Worm (Caenorhabditis elegans) whole organism, mixed stage, embryonic: ENCODE results near the gene nhr-173.

ENCODE experiments used
- bed-3 ChIP-seq: fragments of 200-800 bp; sonication (Bioruptor generic); optimal IDR thresholded peaks from 3 replicates; lab custom pipeline; 2018; ENCODE audit warnings: mild to moderate bottlenecking, missing genetic modification characterization, moderate library complexity, missing compliant biosample characterization
- blmp-1 ChIP-seq: fragments of 150-350 bp; optimal IDR thresholded peaks from 2 replicates; lab custom pipeline; 2014; ENCODE audit warnings: missing biosample characterization, missing genetic modification characterization
- ceh-39 ChIP-seq: fragments of 150-350 bp; optimal IDR thresholded peaks from 2 replicates; lab custom pipeline; 2014; ENCODE audit warnings: missing biosample characterization, missing genetic modification characterization
- ceh-43 ChIP-seq: fragments of 200-800 bp; sonication (Bioruptor generic); optimal IDR thresholded peaks from 2 replicates; lab custom pipeline; 2018; ENCODE audit warnings: mild to moderate bottlenecking, missing genetic modification characterization, moderate library complexity, missing compliant biosample characterization
- ceh-83 ChIP-seq: fragments of 200-800 bp; sonication (Bioruptor generic); optimal IDR thresholded peaks from 2 replicates; lab custom pipeline; 2018; ENCODE audit warnings: mild to moderate bottlenecking, missing genetic modification characterization, missing compliant biosample characterization
- ces-1 ChIP-seq: fragments of 150-350 bp; optimal IDR thresholded peaks from 2 replicates; lab custom pipeline; 2014; ENCODE audit warnings: missing biosample characterization, missing genetic modification reagents, missing genetic modification characterization
- cnd-1 ChIP-seq: fragments of 200-800 bp; sonication (Bioruptor generic); optimal IDR thresholded peaks from 2 replicates; lab custom pipeline; 2018; ENCODE audit warnings: mild to moderate bottlenecking, missing genetic modification characterization, missing compliant biosample characterization
- elt-1 ChIP-seq: sonication (generic microtip); optimal IDR thresholded peaks from 2 replicates; lab custom pipeline; 2017; ENCODE audit warnings: missing genetic modification characterization, mild to moderate bottlenecking, missing compliant biosample characterization, antibody characterized with exemption, moderate library complexity, borderline replicate concordance; ENCODE audit not compliant: insufficient read depth
- elt-3 ChIP-seq: fragments of 150-350 bp; optimal IDR thresholded peaks from 2 replicates; lab custom pipeline; 2014; ENCODE audit warnings: missing biosample characterization, missing genetic modification characterization
- flh-1 ChIP-seq: fragments of 200-800 bp; sonication (Bioruptor generic); optimal IDR thresholded peaks from 2 replicates; lab custom pipeline; 2018; ENCODE audit warnings: mild to moderate bottlenecking, missing genetic modification characterization, moderate library complexity, missing compliant biosample characterization
- ham-2 ChIP-seq: fragments of 200-800 bp; sonication (Bioruptor generic); optimal IDR thresholded peaks from 2 replicates; lab custom pipeline; 2018; ENCODE audit warnings: mild to moderate bottlenecking, missing genetic modification characterization, missing compliant biosample characterization
- lin-13 ChIP-seq: fragments of 150-350 bp; optimal IDR thresholded peaks from 2 replicates; lab custom pipeline; 2014; ENCODE audit warnings: missing biosample characterization, missing genetic modification characterization
- lin-32 ChIP-seq: fragments of 200-800 bp; sonication (Bioruptor generic); optimal IDR thresholded peaks from 2 replicates; lab custom pipeline; 2018; ENCODE audit warnings: mild to moderate bottlenecking, missing genetic modification characterization, missing compliant biosample characterization
- lsy-2 ChIP-seq: fragments of 150-350 bp; optimal IDR thresholded peaks from 2 replicates; lab custom pipeline; 2014; ENCODE audit warnings: missing biosample characterization, missing genetic modification characterization
- mab-5 ChIP-seq: fragments of 150-350 bp; optimal IDR thresholded peaks from 2 replicates; lab custom pipeline; 2014; ENCODE audit warnings: missing biosample characterization, missing genetic modification characterization
- mep-1 ChIP-seq: fragments of 150-350 bp; optimal IDR thresholded peaks from 2 replicates; lab custom pipeline; 2017; ENCODE audit warnings: missing biosample characterization, missing genetic modification reagents, missing genetic modification characterization, inconsistent platforms
- mls-2 ChIP-seq: sonication (generic microtip); optimal IDR thresholded peaks from 2 replicates; lab custom pipeline; 2016; ENCODE audit warnings: mild to moderate bottlenecking, missing genetic modification characterization, moderate library complexity, missing compliant biosample characterization
- nhr-12 ChIP-seq: fragments of 150-350 bp; optimal IDR thresholded peaks from 2 replicates; lab custom pipeline; 2014; ENCODE audit warnings: missing biosample characterization, missing genetic modification characterization
- nhr-237 ChIP-seq: fragments of 150-350 bp; optimal IDR thresholded peaks from 2 replicates; lab custom pipeline; 2014; ENCODE audit warnings: missing biosample characterization, missing genetic modification characterization
- nhr-28 ChIP-seq: fragments of 150-350 bp; optimal IDR thresholded peaks from 2 replicates; lab custom pipeline; 2014; ENCODE audit warnings: missing biosample characterization, missing genetic modification characterization
- nhr-76 ChIP-seq: sonication (generic microtip); optimal IDR thresholded peaks from 2 replicates; lab custom pipeline; 2017; ENCODE audit warnings: missing biosample characterization, missing genetic modification characterization
- pha-4 ChIP-seq: fragments of 150-350 bp; optimal IDR thresholded peaks from 2 replicates; lab custom pipeline; 2018; ENCODE audit warnings: missing biosample characterization, missing genetic modification reagents, missing genetic modification characterization
- sptf-1 ChIP-seq: sonication (generic microtip); optimal IDR thresholded peaks from 2 replicates; lab custom pipeline; 2017; ENCODE audit warnings: mild to moderate bottlenecking, missing genetic modification characterization, moderate library complexity, missing compliant biosample characterization
- tbx-8 ChIP-seq: fragments of 200-800 bp; sonication (Bioruptor generic); optimal IDR thresholded peaks from 2 replicates; lab custom pipeline; 2018; ENCODE audit warnings: mild to moderate bottlenecking, missing genetic modification characterization, moderate library complexity, missing compliant biosample characterization
- unc-120 ChIP-seq: sonication (generic microtip); optimal IDR thresholded peaks from 2 replicates; lab custom pipeline; 2017; ENCODE audit warnings: missing genetic modification characterization, missing compliant biosample characterization; ENCODE audit not compliant: poor library complexity, severe bottlenecking
- unc-39 ChIP-seq: fragments of 150-350 bp; optimal IDR thresholded peaks from 2 replicates; lab custom pipeline; 2014; ENCODE audit warnings: missing biosample characterization, missing genetic modification characterization
- unc-62 ChIP-seq: fragments of 150-350 bp; optimal IDR thresholded peaks from 2 replicates; lab custom pipeline; 2014; ENCODE audit warnings: missing biosample characterization, missing genetic modification reagents, missing genetic modification characterization
- zip-8 ChIP-seq: fragments of 150-350 bp; optimal IDR thresholded peaks from 2 replicates; lab custom pipeline; 2014; ENCODE audit warnings: missing biosample characterization, missing genetic modification characterization
- ztf-11 ChIP-seq: fragments of 150-350 bp; optimal IDR thresholded peaks from 2 replicates; lab custom pipeline; 2014; ENCODE audit warnings: missing biosample characterization, missing genetic modification characterization

The nhr-173 gene

ce11 chrX:6642798-6643197, 12.5 kb upstream of the nhr-173 start:
- no peak for TF ChIP-seq unc-62 (GFP tag; lab: Kevin White, UChicago)
- TF ChIP-seq mab-5 (tag; lab: Kevin White, UChicago): no peak
- no peak for TF ChIP-seq nhr-12 (tag; lab: Kevin White, UChicago)
- TF ChIP-seq nhr-237 (tag; lab: Kevin White, UChicago): no peak
- TF ChIP-seq nhr-28: no peak
- no peak for TF ChIP-seq cnd-1 (tag; lab: Kevin White, UChicago)
- TF ChIP-seq zip-8 (tag; lab: Kevin White, UChicago): no peak
- TF ChIP-seq tbx-8 (GFP tag; lab: Kevin White, UChicago): no peak
- TF ChIP-seq, all 35 proteins: peak for 0

- TF ChIP-seq ceh-39 (tag; lab: Kevin White, UChicago): no peak
- no peak for TF ChIP-seq blmp-1 (tag; lab: Kevin White, UChicago)
- TF ChIP-seq ceh-43 (GFP tag; lab: Kevin White, UChicago): no peak
- TF ChIP-seq mab-5 (tag; lab: Kevin White, UChicago): no peak
- no peak for TF ChIP-seq elt-3 (tag; lab: Kevin White, UChicago)
- no peak for TF ChIP-seq nhr-12 (tag; lab: Kevin White, UChicago)
- TF ChIP-seq pha-4 (tag; lab: Kevin White, UChicago): no peak
- no peak for TF ChIP-seq tbx-8 (GFP tag; lab: Kevin White, UChicago)
- no peak for TF ChIP-seq ham-2 (GFP tag; lab: Kevin White, UChicago)
- no peak for TF ChIP-seq lin-32 (GFP tag; lab: Kevin White, UChicago)
- no peak for TF ChIP-seq unc-39 (tag; lab: Kevin White, UChicago)
- no peak for TF ChIP-seq flh-1 (GFP tag; lab: Kevin White, UChicago)
- no peak for TF ChIP-seq unc-120 (tag; lab: Kevin White, UChicago)
- no peak for TF ChIP-seq ztf-11 (tag; lab: Kevin White, UChicago)
- no peak for TF ChIP-seq nhr-237 (tag; lab: Kevin White, UChicago)
- no peak for TF ChIP-seq lin-13 (tag; lab: Kevin White, UChicago)
- TF ChIP-seq lsy-2 (tag; lab: Kevin White, UChicago): no peak
- no peak for TF ChIP-seq bed-3 (GFP tag; lab: Kevin White, UChicago)
Measured at ce11 chrX:6644971-6645704, 10.2 kb upstream of the nhr-173 start, which contains the start of gene C56E10.3. TSS of gene C56E10.3 (plus strand) at chrX:6645654.

ce11 chrX:6646387-6647061, 8.8 kb upstream of the nhr-173 start:
- TF ChIP-seq lin-32 (GFP tag; lab: Kevin White, UChicago) (no peak), unc-120 (tag; lab: Kevin White, UChicago) (no peak), cnd-1 (tag; lab: Kevin White, UChicago) (no peak), blmp-1 (tag; lab: Kevin White, UChicago) (no peak), bed-3 (GFP tag; lab: Kevin White, UChicago) (no peak), ham-2 (GFP tag; lab: Kevin White, UChicago) (no peak), unc-39 (tag; lab: Kevin White, UChicago) (no peak), ceh-43 (GFP tag; lab: Kevin White, UChicago) (no peak), nhr-28 (no peak), ztf-11 (tag; lab: Kevin White, UChicago) (no peak), ces-1 (GFP tag; lab: Kevin White, UChicago) (no peak), sptf-1 (tag; lab: Kevin White, UChicago) (no peak), nhr-76 (tag; lab: Kevin White, UChicago) (no peak), elt-1 (no peak), ceh-83 (GFP tag; lab: Kevin White, UChicago) (no peak), unc-62 (GFP tag; lab: Kevin White, UChicago) (no peak)

ce11 chrX:6649573-6649972, 5.8 kb upstream of the nhr-173 start:
- TF ChIP-seq sptf-1 (tag; lab: Kevin White, UChicago) (no peak), blmp-1 (tag; lab: Kevin White, UChicago) (no peak), mep-1 (tag; lab: Kevin White, UChicago) (no peak), ztf-11 (tag; lab: Kevin White, UChicago) (no peak), mls-2 (tag; lab: Kevin White, UChicago) (no peak), ces-1 (GFP tag; lab: Kevin White, UChicago) (no peak)
